Fruit fly (Drosophila melanogaster) Kc167 (cell line): ENCODE data around the gene Pdha.
A peak's percentile ranks its signal among the peaks of the same experiment; 100 is the strongest.

Source experiments
- Myc ChIP-seq: fragments of >200 bp; optimal IDR thresholded peaks from 2 replicates; lab custom pipeline; 2017; ENCODE audit warnings: missing external identifiers
- Sin3A ChIP-seq: fragments of >200 bp; optimal IDR thresholded peaks from 2 replicates; lab custom pipeline; 2018; ENCODE audit warnings: missing external identifiers
- h ChIP-seq: fragments of >200 bp; optimal IDR thresholded peaks from 3 replicates; lab custom pipeline; 2018; ENCODE audit warnings: missing external identifiers
- insv ChIP-seq: fragments of >200 bp; optimal IDR thresholded peaks from 3 replicates; lab custom pipeline; 2018; ENCODE audit warnings: missing external identifiers
- psq ChIP-seq: fragments of >200 bp; optimal IDR thresholded peaks from 2 replicates; lab custom pipeline; 2017; ENCODE audit warnings: missing external identifiers
- ttk ChIP-seq: sonication (Bioruptor generic); optimal IDR thresholded peaks from 2 replicates; lab custom pipeline; 2017; ENCODE audit warnings: missing external identifiers

Pdha gene

dm6 chrX:4679813-4680381, 22.2 kb upstream of the Pdha start:
- no peak for TF ChIP-seq Sin3A

- TF ChIP-seq insv = no peak
- no peak for TF ChIP-seq ttk (lab: Kevin White, UChicago)
- no peak for TF ChIP-seq Myc (lab: Kevin White, UChicago)
- no peak for TF ChIP-seq h (lab: Kevin White, UChicago)
- TF ChIP-seq psq (lab: Kevin White, UChicago) = no peak
- TF ChIP-seq Sin3A = no peak
Measured at dm6 chrX:4684444-4684924, 17.6 kb upstream of the Pdha start.

dm6 chrX:4686150-4686549, 15.9 kb upstream of the Pdha start:
- TF ChIP-seq psq (lab: Kevin White, UChicago) (no peak), insv (no peak), Sin3A (no peak)

dm6 chrX:4686723-4687122, 15.4 kb upstream of the Pdha start, which contains the start of gene Pp2C1:
Gene Pp2C1, minus strand, starts transcription at chrX:4686903.
- no peak for TF ChIP-seq insv
- TF ChIP-seq h (lab: Kevin White, UChicago) = no peak
- no peak for TF ChIP-seq ttk (lab: Kevin White, UChicago)
- no peak for TF ChIP-seq Myc (lab: Kevin White, UChicago)
- no peak for TF ChIP-seq psq (lab: Kevin White, UChicago)
- no peak for TF ChIP-seq Sin3A

- TF ChIP-seq psq (lab: Kevin White, UChicago) (peak; percentile 95), insv (no peak)
Measured at dm6 chrX:4687778-4688399, 14.2 kb upstream of the Pdha start, which contains the start of gene ctp. Gene ctp, plus strand, starts transcription at chrX:4687800.

- TF ChIP-seq Myc (lab: Kevin White, UChicago) (no peak), h (lab: Kevin White, UChicago) (no peak), Sin3A (no peak), ttk (lab: Kevin White, UChicago) (no peak), psq (lab: Kevin White, UChicago) (no peak)
Measured at dm6 chrX:4690767-4691166, 11.3 kb upstream of the Pdha start.

- no peak for TF ChIP-seq ttk (lab: Kevin White, UChicago)
- TF ChIP-seq insv = no peak
- TF ChIP-seq psq (lab: Kevin White, UChicago) = no peak
Measured at dm6 chrX:4691226-4691625, 10.9 kb upstream of the Pdha start.

- TF ChIP-seq Myc (lab: Kevin White, UChicago) (no peak), Sin3A (no peak), ttk (lab: Kevin White, UChicago) (no peak), h (lab: Kevin White, UChicago) (no peak), psq (lab: Kevin White, UChicago) (no peak), insv (no peak)
Measured at dm6 chrX:4692963-4693362, 9.1 kb upstream of the Pdha start.

dm6 chrX:4694104-4694503, 8.0 kb upstream of the Pdha start:
- TF ChIP-seq insv = no peak

- TF ChIP-seq ttk (lab: Kevin White, UChicago) (no peak), insv (no peak), Sin3A (no peak), psq (lab: Kevin White, UChicago) (no peak), h (lab: Kevin White, UChicago) (no peak), Myc (lab: Kevin White, UChicago) (no peak)
Measured at dm6 chrX:4699370-4699769, 2.7 kb upstream of the Pdha start.

- no peak for TF ChIP-seq h (lab: Kevin White, UChicago)
- TF ChIP-seq insv = no peak
- TF ChIP-seq psq (lab: Kevin White, UChicago) = no peak
- no peak for TF ChIP-seq ttk (lab: Kevin White, UChicago)
- TF ChIP-seq Sin3A = no peak
- TF ChIP-seq Myc (lab: Kevin White, UChicago) = no peak
Measured at dm6 chrX:4699775-4700174, 2.3 kb upstream of the Pdha start.

dm6 chrX:4702804-4703414, 825 bp downstream of the Pdha start:
- TF ChIP-seq Myc (lab: Kevin White, UChicago) = no peak
- TF ChIP-seq Sin3A = no peak
- TF ChIP-seq psq (lab: Kevin White, UChicago) = no peak
- no peak for TF ChIP-seq ttk (lab: Kevin White, UChicago)
- no peak for TF ChIP-seq insv
- TF ChIP-seq h (lab: Kevin White, UChicago) = no peak

dm6 chrX:4705009-4705408, 2.9 kb downstream of the Pdha start, which contains the start of gene CG7024:
Gene CG7024, plus strand, starts transcription at chrX:4705309.
- TF ChIP-seq insv (no peak), Sin3A (no peak), h (lab: Kevin White, UChicago) (no peak), psq (lab: Kevin White, UChicago) (no peak), ttk (lab: Kevin White, UChicago) (no peak), Myc (lab: Kevin White, UChicago) (no peak)
